Fruit fly (Drosophila melanogaster): ENCODE results near the gene CG3081.

CG3081 gene

DNA sequence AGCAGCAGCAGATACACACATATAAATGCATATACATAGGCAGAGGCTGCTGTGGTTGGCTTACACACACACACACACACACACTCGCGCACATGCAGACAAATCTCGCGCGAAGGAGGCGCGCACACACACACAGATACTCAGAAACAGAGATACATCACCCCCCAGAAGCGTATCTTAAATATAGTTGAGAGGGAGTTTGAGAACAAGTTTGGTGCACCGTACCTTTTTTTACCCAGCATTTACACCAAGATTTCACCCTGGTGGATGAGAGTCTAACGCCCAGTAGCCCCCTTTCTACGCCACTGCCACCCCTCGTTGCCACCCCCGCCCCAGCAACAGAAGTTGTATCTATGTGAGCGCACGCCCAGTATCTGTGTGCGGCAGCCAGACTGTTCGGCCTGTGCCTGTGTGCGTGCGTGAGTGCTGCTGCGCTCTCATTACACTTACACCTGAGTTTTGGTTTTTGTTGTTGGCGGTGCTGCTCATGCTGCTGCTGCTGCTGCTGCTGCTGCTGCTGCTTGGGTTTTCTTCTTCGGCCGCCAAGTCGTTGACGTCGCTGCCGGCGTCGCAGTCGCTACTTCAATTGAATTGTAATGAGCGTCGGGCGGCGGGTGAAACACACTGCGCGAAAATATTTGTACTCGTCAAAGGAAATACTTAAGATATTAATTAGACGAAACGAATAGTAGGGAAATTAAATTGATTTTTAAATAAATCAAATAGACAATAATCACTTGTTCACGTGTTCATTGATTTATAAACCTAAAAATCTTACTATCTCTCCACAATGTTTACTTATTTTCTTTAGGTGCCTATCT, 53.6 kb downstream of the CG3081 start (continued):
- TF ChIP-seq CG6813 (GFP tag; optimal IDR thresholded peaks at IDR 0.05), result peak; percentile 70
- TF ChIP-seq CG15514 (GFP tag; optimal IDR thresholded peaks at IDR 0.05), result peak; percentile 60
- peak; percentile 79 for TF ChIP-seq ind (GFP tag; optimal IDR thresholded peaks at IDR 0.05)
- TF ChIP-seq CG32767 (GFP tag; IDR thresholded peaks at IDR 0.05), result peak; percentile 92
- TF ChIP-seq Dip3 (GFP tag; optimal IDR thresholded peaks at IDR 0.05), result no peak
- peak; percentile 80 for TF ChIP-seq Antp (GFP tag; optimal IDR thresholded peaks at IDR 0.05)
- TF ChIP-seq CG17385 (GFP tag; optimal IDR thresholded peaks at IDR 0.05), result peak; percentile 68
- peak; percentile 66; the same call in 1 of the 2 replicates for TF ChIP-seq dimm (GFP tag; IDR thresholded peaks at IDR 0.05)
- peak; percentile 23 for TF ChIP-seq fu2 (GFP tag; optimal IDR thresholded peaks at IDR 0.05)
- TF ChIP-seq zen (tag; optimal IDR thresholded peaks at IDR 0.05), result peak; percentile 50
- peak; percentile 79 for TF ChIP-seq phol (tag; optimal IDR thresholded peaks at IDR 0.05)
- TF ChIP-seq CG9932 (GFP tag; IDR thresholded peaks at IDR 0.05), result peak; percentile 81
- TF ChIP-seq CG5180 (GFP tag; optimal IDR thresholded peaks at IDR 0.05), result peak; percentile 55
- peak; percentile 59 for TF ChIP-seq CG8089 (GFP tag; optimal IDR thresholded peaks at IDR 0.05)
- TF ChIP-seq NFAT (GFP tag; IDR thresholded peaks at IDR 0.05), result peak; percentile 84
- no peak for TF ChIP-seq Lpt (GFP tag; optimal IDR thresholded peaks at IDR 0.05)
- peak; percentile 48 for TF ChIP-seq her (GFP tag; optimal IDR thresholded peaks at IDR 0.05)
- TF ChIP-seq ewg (GFP tag; optimal IDR thresholded peaks at IDR 0.05), result peak; percentile 90
- peak; percentile 32 for TF ChIP-seq bab2 (GFP tag; optimal IDR thresholded peaks at IDR 0.05)
- TF ChIP-seq CG6765 (GFP tag; optimal IDR thresholded peaks at IDR 0.05), result no peak
- peak in 1 of 3 experiments; percentile 83 for TF ChIP-seq lola (GFP tag; optimal IDR thresholded peaks at IDR 0.05)
- peak; percentile 60 for TF ChIP-seq CG31441 (GFP tag; IDR thresholded peaks at IDR 0.05)
- TF ChIP-seq h (optimal IDR thresholded peaks at IDR 0.05), result no peak
- TF ChIP-seq CG1603 (tag; optimal IDR thresholded peaks at IDR 0.05), result peak; percentile 97
- TF ChIP-seq CG17328 (GFP tag; IDR thresholded peaks at IDR 0.05), result peak; percentile 97
- peak; percentile 51 for TF ChIP-seq CG10147 (GFP tag; optimal IDR thresholded peaks at IDR 0.05)
- peak; percentile 50 for TF ChIP-seq CG2202 (tag; optimal IDR thresholded peaks at IDR 0.05)
- TF ChIP-seq dpn (GFP tag; optimal IDR thresholded peaks at IDR 0.05), result peak in 1 of 2 experiments; percentile 90
- no peak for TF ChIP-seq pan (optimal IDR thresholded peaks at IDR 0.05)
- TF ChIP-seq pan (GFP tag; optimal IDR thresholded peaks at IDR 0.05 in 1 of 2, IDR thresholded peaks at IDR 0.05 in 1 of 2), result peak in 1 of 2 experiments; percentile 93
- TF ChIP-seq Dip2 (GFP tag; IDR thresholded peaks at IDR 0.05), result no peak
- TF ChIP-seq CG11398 (GFP tag; optimal IDR thresholded peaks at IDR 0.05), result no peak
- TF ChIP-seq CG5953 (GFP tag; IDR thresholded peaks at IDR 0.05), result peak; percentile 88
- TF ChIP-seq nerfin-1 (tag; optimal IDR thresholded peaks at IDR 0.05), result peak; percentile 51
- TF ChIP-seq sqz (GFP tag; optimal IDR thresholded peaks at IDR 0.05), result peak; percentile 28
- no peak for TF ChIP-seq Dp (GFP tag; optimal IDR thresholded peaks at IDR 0.05)
- TF ChIP-seq BtbVII (GFP tag; optimal IDR thresholded peaks at IDR 0.05), result peak; percentile 4
- no peak for TF ChIP-seq ato (GFP tag; IDR thresholded peaks at IDR 0.05; ENCODE audit: partially characterized antibody)
- TF ChIP-seq CG13287 (GFP tag; IDR thresholded peaks at IDR 0.05; ENCODE audit: partially characterized antibody), result peak; percentile 14; the same call in 1 of the 2 replicates
- peak; percentile 91 for TF ChIP-seq row (GFP tag; IDR thresholded peaks at IDR 0.05)
- no peak for TF ChIP-seq Dfd (GFP tag; optimal IDR thresholded peaks at IDR 0.05)
- peak; percentile 82 for TF ChIP-seq CG6175 (GFP tag; IDR thresholded peaks at IDR 0.05)
- TF ChIP-seq CG12155 (GFP tag; optimal IDR thresholded peaks at IDR 0.05), result peak; percentile 69
- peak; percentile 84 for TF ChIP-seq bcd (GFP tag; optimal IDR thresholded peaks at IDR 0.05)
- peak; percentile 71 for TF ChIP-seq CG1233 (GFP tag; optimal IDR thresholded peaks at IDR 0.05)
- TF ChIP-seq scrt (GFP tag; optimal IDR thresholded peaks at IDR 0.05), result peak; percentile 63
- TF ChIP-seq lov (optimal IDR thresholded peaks at IDR 0.05), result no peak
- peak; percentile 94 for TF ChIP-seq lov (GFP tag; IDR thresholded peaks at IDR 0.05)
- peak; percentile 56; the same call in 1 of the 2 replicates for TF ChIP-seq toy (GFP tag; IDR thresholded peaks at IDR 0.05)

All from whole organism, embryonic.